Fruit fly (Drosophila melanogaster): ENCODE data around the gene CG15879.

Gene CG15879

DNA sequence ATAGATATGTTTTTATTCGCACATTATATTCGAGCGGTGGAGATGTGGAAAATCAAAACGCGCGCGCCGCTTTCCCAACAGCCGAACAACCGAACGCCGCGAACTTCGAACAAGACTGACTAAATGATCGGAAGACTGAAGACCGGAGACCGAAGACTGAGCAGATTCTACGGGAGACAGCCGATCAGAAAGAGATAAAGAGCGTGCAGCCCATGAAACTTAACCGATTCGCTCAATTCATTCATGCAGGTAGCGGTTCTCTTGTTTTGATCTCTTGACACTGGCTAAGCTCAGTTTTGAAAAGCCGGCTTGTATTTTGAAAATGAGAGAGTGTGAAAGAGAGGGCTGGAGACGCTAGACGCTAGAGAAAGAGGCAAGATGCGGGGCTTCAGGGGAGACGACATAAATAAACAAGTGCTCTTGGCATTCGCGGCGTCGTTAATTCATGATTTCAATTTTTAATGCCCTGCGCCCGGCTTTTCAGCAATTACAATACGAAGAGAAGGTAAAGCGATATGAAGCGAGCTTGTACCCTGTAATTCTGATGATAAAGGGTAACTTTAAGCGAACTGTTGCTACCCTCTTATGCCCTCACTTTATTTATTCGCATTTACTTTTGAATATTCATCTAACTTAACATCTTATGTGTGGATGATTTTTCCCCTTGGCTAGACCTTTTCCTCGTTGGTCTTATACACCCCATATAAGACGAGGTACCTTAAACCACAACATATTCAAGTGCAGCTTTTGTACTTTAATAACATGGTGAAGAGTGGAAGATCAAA lies 17.1 kb downstream of the CG15879 start, which contains the start of gene zormin (continued):
- TF ChIP-seq cyc (GFP tag; optimal IDR thresholded peaks at IDR 0.05) (peak; percentile 88), CG3919 (GFP tag; optimal IDR thresholded peaks at IDR 0.05) (peak; percentile 87), CG11902 (GFP tag; optimal IDR thresholded peaks at IDR 0.05) (peak; percentile 86), Eip78C (GFP tag) (peak; percentile 96), pdm3 (GFP tag; optimal IDR thresholded peaks at IDR 0.05) (peak; percentile 77), CG6163 (GFP tag; IDR thresholded peaks at IDR 0.05) (peak; percentile 88), Hr4 (GFP tag; optimal IDR thresholded peaks at IDR 0.05) (peak; percentile 63), Ets96B (tag; optimal IDR thresholded peaks at IDR 0.05) (peak; percentile 77), OdsH (GFP tag; optimal IDR thresholded peaks at IDR 0.05) (peak; percentile 75), Smox (GFP tag; optimal IDR thresholded peaks at IDR 0.05) (peak; percentile 56), CG11294 (GFP tag; IDR thresholded peaks at IDR 0.05) (peak; percentile 33; the same call in 1 of the 2 replicates), CG11762 (GFP tag; optimal IDR thresholded peaks at IDR 0.05; ENCODE audit: insufficient read depth) (peak; percentile 62), topi (GFP tag; optimal IDR thresholded peaks at IDR 0.05) (peak; percentile 82), fkh (GFP tag; optimal IDR thresholded peaks at IDR 0.05) (peak; percentile 25), salr (GFP tag; optimal IDR thresholded peaks at IDR 0.05) (peak in 1 of 2 experiments; percentile 70), CG8119 (GFP tag; IDR thresholded peaks at IDR 0.05) (peak; percentile 53; the same call in 2 of the 3 replicates), Lpt (GFP tag; optimal IDR thresholded peaks at IDR 0.05) (peak; percentile 6), fd85E (GFP tag; optimal IDR thresholded peaks at IDR 0.05) (peak; percentile 27), CG6854 (GFP tag; optimal IDR thresholded peaks at IDR 0.05) (peak; percentile 60), CG1621 (tag; optimal IDR thresholded peaks at IDR 0.05) (peak; percentile 73), CG4318 (GFP tag; optimal IDR thresholded peaks at IDR 0.05) (peak; percentile 24), Eip93F (GFP tag; optimal IDR thresholded peaks at IDR 0.05) (no peak), net (GFP tag; optimal IDR thresholded peaks at IDR 0.05) (peak; percentile 63), eg (GFP tag; IDR thresholded peaks at IDR 0.05) (no peak; the same call in 1 of the 3 replicates), CG6808 (GFP tag; optimal IDR thresholded peaks at IDR 0.05) (peak; percentile 43), svp (GFP tag) (peak; percentile 93)

DNA sequence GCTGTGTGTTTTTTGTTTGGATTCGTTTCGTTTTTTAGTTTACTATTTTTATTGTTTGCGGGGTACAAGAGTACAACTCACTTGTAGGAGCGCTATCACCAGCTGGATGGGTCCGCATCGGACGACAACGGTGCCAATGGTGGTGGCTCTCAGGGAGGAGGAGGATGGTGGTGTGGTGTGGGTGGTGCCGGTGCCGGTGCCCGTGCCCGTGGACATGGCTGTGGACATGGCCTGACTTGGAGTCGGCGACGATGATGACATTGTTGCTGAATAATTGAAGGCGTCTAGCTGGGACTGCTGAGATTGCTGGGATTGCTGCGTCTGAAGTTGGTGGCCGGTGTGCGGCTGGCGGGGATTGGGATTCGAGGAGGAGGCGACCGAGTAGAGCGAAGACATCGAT lies 19.2 kb downstream of the CG15879 start:
- TF ChIP-seq CG6163 (GFP tag; IDR thresholded peaks at IDR 0.05) (0 out of 3 replicates have a peak, but pooled peaks have one; percentile 27), dsx (GFP tag; optimal IDR thresholded peaks at IDR 0.05; ENCODE audit: poor library complexity, severe bottlenecking) (peak; percentile 68), CG8119 (GFP tag; IDR thresholded peaks at IDR 0.05) (no peak), CG16779 (tag; optimal IDR thresholded peaks at IDR 0.05) (no peak), Smox (GFP tag; optimal IDR thresholded peaks at IDR 0.05) (no peak), Met (GFP tag; optimal IDR thresholded peaks at IDR 0.05) (no peak), CG3919 (GFP tag; optimal IDR thresholded peaks at IDR 0.05) (no peak), fd85E (GFP tag; optimal IDR thresholded peaks at IDR 0.05) (no peak), CG6276 (GFP tag; optimal IDR thresholded peaks at IDR 0.05) (peak; percentile 38), eg (GFP tag; IDR thresholded peaks at IDR 0.05) (peak; percentile 33; the same call in 1 of the 3 replicates), Eip93F (GFP tag; optimal IDR thresholded peaks at IDR 0.05) (no peak), CG32006 (GFP tag; optimal IDR thresholded peaks at IDR 0.05) (peak; percentile 9), net (GFP tag; optimal IDR thresholded peaks at IDR 0.05) (no peak)

dm6 chr3L:2147767-2148166 lies 21.1 kb downstream of the CG15879 start:
- TF ChIP-seq Gug (GFP tag; IDR thresholded peaks at IDR 0.05), result no peak
- peak; percentile 56 for TF ChIP-seq fkh (GFP tag; optimal IDR thresholded peaks at IDR 0.05)

DNA sequence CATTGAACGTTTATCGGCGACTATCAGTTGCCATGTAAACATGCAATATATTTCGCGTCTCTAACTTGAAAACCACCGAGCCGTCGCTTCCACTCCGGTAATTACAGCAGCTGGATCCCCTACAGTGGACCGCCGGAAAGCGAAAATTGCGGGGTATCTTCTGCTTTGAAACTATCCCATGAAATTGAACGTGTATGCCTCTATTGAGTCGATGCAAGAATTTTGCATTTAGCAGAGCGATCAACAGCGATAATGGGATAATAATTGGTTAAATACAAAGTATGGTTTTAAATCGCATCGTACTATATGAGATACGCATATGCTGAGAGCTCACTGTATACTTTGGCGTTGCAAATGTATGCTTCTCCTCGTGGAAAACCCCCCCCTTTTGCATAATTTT lies 23.9 kb downstream of the CG15879 start:
- TF ChIP-seq CG4318 (GFP tag; optimal IDR thresholded peaks at IDR 0.05) (peak; percentile 53), CG11902 (GFP tag; optimal IDR thresholded peaks at IDR 0.05) (no peak), Gug (GFP tag; IDR thresholded peaks at IDR 0.05) (no peak), Eip75B (GFP tag; optimal IDR thresholded peaks at IDR 0.05) (no peak), net (GFP tag; optimal IDR thresholded peaks at IDR 0.05) (peak; percentile 7), Hr4 (GFP tag; optimal IDR thresholded peaks at IDR 0.05) (peak; percentile 68), eg (GFP tag; IDR thresholded peaks at IDR 0.05) (peak; percentile 52; the same call in 1 of the 3 replicates), CG15336 (GFP tag; IDR thresholded peaks at IDR 0.05) (peak; percentile 67), svp (GFP tag) (no peak), CG8632 (GFP tag; optimal IDR thresholded peaks at IDR 0.05) (no peak), dsx (GFP tag; optimal IDR thresholded peaks at IDR 0.05; ENCODE audit: poor library complexity, severe bottlenecking) (peak; percentile 33), Blimp-1 (GFP tag; optimal IDR thresholded peaks at IDR 0.05) (no peak), ss (GFP tag; optimal IDR thresholded peaks at IDR 0.05) (no peak), CG6792 (GFP tag; optimal IDR thresholded peaks at IDR 0.05) (no peak), CG7368 (GFP tag; optimal IDR thresholded peaks at IDR 0.05) (no peak), CG3919 (GFP tag; optimal IDR thresholded peaks at IDR 0.05) (no peak), OdsH (GFP tag; optimal IDR thresholded peaks at IDR 0.05) (peak; percentile 16), CG11294 (GFP tag; IDR thresholded peaks at IDR 0.05) (no peak), Sox14 (GFP tag; optimal IDR thresholded peaks at IDR 0.05) (no peak), CG8119 (GFP tag; IDR thresholded peaks at IDR 0.05) (peak; percentile 53; the same call in 1 of the 3 replicates), CG16779 (tag; optimal IDR thresholded peaks at IDR 0.05) (no peak), Hr39 (GFP tag; optimal IDR thresholded peaks at IDR 0.05) (no peak), Sox102F (GFP tag; optimal IDR thresholded peaks at IDR 0.05) (no peak), Eip78C (GFP tag) (peak; percentile 13)
